Fruit fly (Drosophila melanogaster) whole organism, wandering third instar larva: ENCODE data around the gene COX7A.

Experiments
- Abd-B ChIP-seq: fragments of >200 bp; optimal IDR thresholded peaks from 2 replicates; lab custom pipeline; 2017; ENCODE audit warnings: missing biosample characterization, missing genetic modification characterization
- CG9705 ChIP-seq: fragments of 200-800 bp; sonication (Bioruptor generic); optimal IDR thresholded peaks from 2 replicates; lab custom pipeline; 2018; ENCODE audit warnings: missing biosample characterization, mild to moderate bottlenecking, missing genetic modification characterization
- Dfd ChIP-seq: fragments of >200 bp; optimal IDR thresholded peaks from 2 replicates; lab custom pipeline; 2017; ENCODE audit warnings: missing biosample characterization, missing genetic modification characterization
- Dif ChIP-seq: fragments of 200-275, 200-300 bp; sonication (Bioruptor generic); optimal IDR thresholded peaks from 2 replicates; lab custom pipeline; 2018; ENCODE audit warnings: missing biosample characterization, missing genetic modification characterization; ENCODE audit not compliant: partially characterized antibody
- GATAd ChIP-seq: sonication (Bioruptor generic); optimal IDR thresholded peaks from 2 replicates; lab custom pipeline; 2016; ENCODE audit warnings: missing biosample characterization, missing genetic modification characterization
- HLH106 ChIP-seq: fragments of 200-800 bp; optimal IDR thresholded peaks from 3 replicates; lab custom pipeline; 2019; ENCODE audit warnings: missing biosample characterization, mild to moderate bottlenecking, missing genetic modification characterization, moderate library complexity
- Hnf4 ChIP-seq: fragments of 200-800 bp; sonication (Bioruptor generic); optimal IDR thresholded peaks from 2 replicates; lab custom pipeline; 2016; ENCODE audit warnings: missing biosample characterization, mild to moderate bottlenecking, missing genetic modification characterization
- Hr78 ChIP-seq: fragments of >200 bp; optimal IDR thresholded peaks from 2 replicates; lab custom pipeline; 2017; ENCODE audit warnings: missing biosample characterization, missing genetic modification characterization
- Hr83 ChIP-seq: fragments of 200-300 bp; sonication (Bioruptor generic); optimal IDR thresholded peaks from 2 replicates; lab custom pipeline; 2016; ENCODE audit warnings: missing biosample characterization, mild to moderate bottlenecking, missing genetic modification characterization, moderate library complexity; ENCODE audit not compliant: poor library complexity, severe bottlenecking
- Jra ChIP-seq: sonication (Bioruptor generic); optimal IDR thresholded peaks from 2 replicates; lab custom pipeline; 2016; ENCODE audit warnings: missing biosample characterization, missing genetic modification characterization
- Myc ChIP-seq: fragments of >200 bp; optimal IDR thresholded peaks from 2 replicates; lab custom pipeline; 2017
- N ChIP-seq: fragments of >200 bp; optimal IDR thresholded peaks from 2 replicates; lab custom pipeline; 2018; ENCODE audit warnings: missing biosample characterization, missing external identifiers, missing genetic modification characterization
- OdsH ChIP-seq: fragments of 200-800 bp; sonication (Bioruptor generic); optimal IDR thresholded peaks from 2 replicates; lab custom pipeline; 2016; ENCODE audit warnings: missing biosample characterization, mild to moderate bottlenecking, missing genetic modification characterization
- Rel ChIP-seq, 2 experiments: fragments of 200-800 bp; sonication (Bioruptor generic) in 1 of 2; optimal IDR thresholded peaks; 2 replicates in 1 of 2; 3 replicates in 1 of 2; lab custom pipeline; 2016 to 2019; ENCODE audit warnings: mild to moderate bottlenecking in 2 of 2, missing biosample characterization in 2 of 2, missing genetic modification characterization in 2 of 2, moderate library complexity in 1 of 2
- Sp1 ChIP-seq: fragments of 200-800 bp; sonication (Bioruptor generic); optimal IDR thresholded peaks from 3 replicates; lab custom pipeline; 2019; ENCODE audit warnings: missing biosample characterization, mild to moderate bottlenecking, missing genetic modification characterization, moderate library complexity
- br ChIP-seq: fragments of 200-800 bp; sonication (Bioruptor generic); optimal IDR thresholded peaks from 2 replicates; lab custom pipeline; 2016; ENCODE audit warnings: missing biosample characterization, missing genetic modification characterization
- brk ChIP-seq: fragments of 200-800 bp; sonication (Bioruptor generic); optimal IDR thresholded peaks from 2 replicates; lab custom pipeline; 2016; ENCODE audit warnings: missing biosample characterization, mild to moderate bottlenecking, missing genetic modification characterization
- dl ChIP-seq, 2 experiments: fragments of 175-275, 200-275 bp in 1 of 2; fragments of 200-275 bp in 1 of 2; sonication (Bioruptor generic); optimal IDR thresholded peaks; lab custom pipeline; 2018; ENCODE audit warnings: mild to moderate bottlenecking in 2 of 2, missing biosample characterization in 2 of 2, missing genetic modification characterization in 2 of 2, moderate library complexity in 2 of 2; ENCODE audit not compliant: partially characterized antibody in 2 of 2, insufficient read depth in 1 of 2
- dmrt93B ChIP-seq: fragments of 200-800 bp; sonication (Bioruptor generic); optimal IDR thresholded peaks from 2 replicates; lab custom pipeline; 2018; ENCODE audit warnings: missing biosample characterization, mild to moderate bottlenecking, missing genetic modification characterization
- dsf ChIP-seq: sonication (Bioruptor generic); optimal IDR thresholded peaks from 2 replicates; lab custom pipeline; 2016; ENCODE audit warnings: missing biosample characterization, missing genetic modification characterization, borderline replicate concordance
- ey ChIP-seq: fragments of 200-800 bp; sonication (Bioruptor generic); optimal IDR thresholded peaks from 2 replicates; lab custom pipeline; 2016; ENCODE audit warnings: missing biosample characterization, missing genetic modification characterization
- foxo ChIP-seq, 2 experiments: fragments of 200-800 bp; sonication (Bioruptor generic); optimal IDR thresholded peaks; 2 replicates in 1 of 2; 3 replicates in 1 of 2; lab custom pipeline; 2016 to 2017; ENCODE audit warnings: missing biosample characterization in 2 of 2, missing genetic modification characterization in 2 of 2
- fru ChIP-seq: fragments of 200-800 bp; sonication (Bioruptor generic); optimal IDR thresholded peaks from 3 replicates; lab custom pipeline; 2016; ENCODE audit warnings: missing biosample characterization, mild to moderate bottlenecking, missing genetic modification characterization
- h ChIP-seq: fragments of 200-800 bp; sonication (Bioruptor generic); optimal IDR thresholded peaks from 3 replicates; lab custom pipeline; 2016; ENCODE audit warnings: missing biosample characterization, mild to moderate bottlenecking, missing genetic modification characterization
- jim ChIP-seq: fragments of 175-275, 200-325 bp; sonication (Bioruptor generic); optimal IDR thresholded peaks from 2 replicates; lab custom pipeline; 2016; ENCODE audit warnings: missing biosample characterization, mild to moderate bottlenecking, missing genetic modification characterization
- lola ChIP-seq: fragments of >200 bp; optimal IDR thresholded peaks from 2 replicates; lab custom pipeline; 2017; ENCODE audit warnings: missing biosample characterization, missing genetic modification characterization
- pan ChIP-seq: fragments of >200 bp; optimal IDR thresholded peaks from 2 replicates; lab custom pipeline; 2017
- psq ChIP-seq: fragments of 200-800 bp; sonication (Bioruptor generic); optimal IDR thresholded peaks from 3 replicates; lab custom pipeline; 2017; ENCODE audit warnings: missing biosample characterization, mild to moderate bottlenecking, missing genetic modification characterization, moderate library complexity
- rgr ChIP-seq: fragments of 200-800 bp; sonication (Bioruptor generic); optimal IDR thresholded peaks from 3 replicates; lab custom pipeline; 2016; ENCODE audit warnings: missing biosample characterization, mild to moderate bottlenecking, missing genetic modification characterization
- sage ChIP-seq: fragments of 200-800 bp; sonication (Bioruptor generic); optimal IDR thresholded peaks from 2 replicates; lab custom pipeline; 2016; ENCODE audit warnings: missing biosample characterization, mild to moderate bottlenecking, missing genetic modification characterization
- sv ChIP-seq: fragments of 200-800 bp; sonication (Bioruptor generic); optimal IDR thresholded peaks from 3 replicates; lab custom pipeline; 2016; ENCODE audit warnings: missing biosample characterization, missing genetic modification characterization
- usp ChIP-seq: fragments of >200 bp; optimal IDR thresholded peaks from 2 replicates; lab custom pipeline; 2017; ENCODE audit warnings: missing biosample characterization, missing genetic modification characterization
- woc ChIP-seq: sonication (Bioruptor generic); optimal IDR thresholded peaks from 2 replicates; lab custom pipeline; 2016; ENCODE audit warnings: missing biosample characterization, mild to moderate bottlenecking, missing genetic modification characterization

COX7A gene

dm6 chr3R:8352961-8353728 is 12.3 kb upstream of the COX7A start:
- TF ChIP-seq Hr83 (GFP tag; lab: Kevin White, UChicago) (peak; percentile 16), rgr (GFP tag; lab: Kevin White, UChicago) (no peak), h (GFP tag; lab: Kevin White, UChicago) (peak; percentile 30), ey (GFP tag; lab: Kevin White, UChicago) (no peak), woc (GFP tag; lab: Kevin White, UChicago) (no peak), usp (no peak), fru (no peak), psq (GFP tag; lab: Kevin White, UChicago) (no peak), br (GFP tag; lab: Kevin White, UChicago) (no peak), CG9705 (GFP tag; lab: Kevin White, UChicago) (no peak), Hnf4 (no peak), brk (GFP tag; lab: Kevin White, UChicago) (no peak), Jra (no peak), dl (GFP tag; optimal IDR thresholded peaks at IDR 0.05; lab: Kevin White, UChicago; ENCODE audit: insufficient read depth in 1 of 2, partially characterized antibody in 2 of 2) (no peak), Rel (GFP tag; optimal IDR thresholded peaks at IDR 0.05; lab: Kevin White, UChicago) (no peak), Rel (tag; optimal IDR thresholded peaks at IDR 0.05; lab: Kevin White, UChicago) (peak; percentile 73), Dif (GFP tag; lab: Kevin White, UChicago) (no peak), Myc (lab: Kevin White, UChicago) (no peak)
- TF ChIP-seq, all 38 proteins: peak for 3

- TF ChIP-seq pan (lab: Kevin White, UChicago): no peak
- TF ChIP-seq usp: no peak
- TF ChIP-seq Rel (GFP tag; optimal IDR thresholded peaks at IDR 0.05; lab: Kevin White, UChicago): no peak
- peak; percentile 46 for TF ChIP-seq Rel (tag; optimal IDR thresholded peaks at IDR 0.05; lab: Kevin White, UChicago)
- TF ChIP-seq sv (GFP tag; lab: Kevin White, UChicago): peak; percentile 1
- no peak for TF ChIP-seq Jra
- TF ChIP-seq foxo (GFP tag; optimal IDR thresholded peaks at IDR 0.05; lab: Kevin White, UChicago): no peak
- no peak for TF ChIP-seq jim (GFP tag; lab: Kevin White, UChicago)
- TF ChIP-seq brk (GFP tag; lab: Kevin White, UChicago): no peak
- TF ChIP-seq Hnf4: peak; percentile 73
- TF ChIP-seq ey (GFP tag; lab: Kevin White, UChicago): peak; percentile 9
- no peak for TF ChIP-seq br (GFP tag; lab: Kevin White, UChicago)
- TF ChIP-seq HLH106 (tag; lab: Kevin White, UChicago): peak; percentile 43
- no peak for TF ChIP-seq dmrt93B (GFP tag; lab: Kevin White, UChicago)
- TF ChIP-seq dsf (GFP tag; lab: Kevin White, UChicago): no peak
- no peak for TF ChIP-seq Dfd (GFP tag; lab: Kevin White, UChicago)
- peak; percentile 32 for TF ChIP-seq Abd-B (GFP tag; lab: Kevin White, UChicago)
- TF ChIP-seq GATAd (GFP tag; lab: Kevin White, UChicago): no peak
- TF ChIP-seq h (GFP tag; lab: Kevin White, UChicago): no peak
- peak; percentile 29 for TF ChIP-seq Sp1 (GFP tag; lab: Kevin White, UChicago)
- peak; percentile 22 for TF ChIP-seq psq (GFP tag; lab: Kevin White, UChicago)
- peak; percentile 8 for TF ChIP-seq N (GFP tag; lab: Kevin White, UChicago)
- no peak for TF ChIP-seq Hr83 (GFP tag; lab: Kevin White, UChicago)
- no peak for TF ChIP-seq Dif (GFP tag; lab: Kevin White, UChicago)
- no peak for TF ChIP-seq woc (GFP tag; lab: Kevin White, UChicago)
Observed at dm6 chr3R:8349449-8350115, 8.7 kb upstream of the COX7A start, which contains the start of gene Atg13. TSS of gene Atg13 (plus strand) at chr3R:8349815.

dm6 chr3R:8349106-8349448 is 8.2 kb upstream of the COX7A start:
- TF ChIP-seq ey (GFP tag; lab: Kevin White, UChicago): no peak
- no peak for TF ChIP-seq N (GFP tag; lab: Kevin White, UChicago)
- TF ChIP-seq Jra: no peak
- TF ChIP-seq dsf (GFP tag; lab: Kevin White, UChicago): no peak
- TF ChIP-seq GATAd (GFP tag; lab: Kevin White, UChicago): no peak
- TF ChIP-seq Dfd (GFP tag; lab: Kevin White, UChicago): no peak
- no peak for TF ChIP-seq sage (GFP tag; lab: Kevin White, UChicago)
- no peak for TF ChIP-seq Hnf4
- TF ChIP-seq lola (GFP tag; lab: Kevin White, UChicago): no peak
- TF ChIP-seq Rel (GFP tag; optimal IDR thresholded peaks at IDR 0.05; lab: Kevin White, UChicago): no peak
- TF ChIP-seq Rel (tag; optimal IDR thresholded peaks at IDR 0.05; lab: Kevin White, UChicago): no peak
- TF ChIP-seq foxo (GFP tag; optimal IDR thresholded peaks at IDR 0.05; lab: Kevin White, UChicago): no peak
- TF ChIP-seq Sp1 (GFP tag; lab: Kevin White, UChicago): no peak
- TF ChIP-seq Abd-B (GFP tag; lab: Kevin White, UChicago): no peak
- TF ChIP-seq pan (lab: Kevin White, UChicago): no peak
- no peak for TF ChIP-seq OdsH (GFP tag; lab: Kevin White, UChicago)
- no peak for TF ChIP-seq Hr78 (GFP tag; lab: Kevin White, UChicago)
- TF ChIP-seq psq (GFP tag; lab: Kevin White, UChicago): no peak
- no peak for TF ChIP-seq usp
